Worm (Caenorhabditis elegans): ENCODE data around the gene C03B8.3.

C03B8.3 gene

ce11 chrIII:7758562-7758961 lies 46.5 kb downstream of the C03B8.3 start, which contains the start of gene pcp-1:
Gene pcp-1, plus strand, starts transcription at chrIII:7758903.
- TF ChIP-seq lin-15B (tag; optimal IDR thresholded peaks at IDR 0.05) (peak; percentile 34), ama-1 (optimal IDR thresholded peaks at IDR 0.05) (no peak), nhr-237 (tag; optimal IDR thresholded peaks at IDR 0.05) (no peak), jun-1 (tag; optimal IDR thresholded peaks at IDR 0.05) (peak; percentile 67), pqm-1 (tag; optimal IDR thresholded peaks at IDR 0.05) (peak; percentile 99), nhr-25 (tag; optimal IDR thresholded peaks at IDR 0.05) (no peak), mml-1 (tag; optimal IDR thresholded peaks at IDR 0.05) (no peak), nhr-12 (tag; optimal IDR thresholded peaks at IDR 0.05) (no peak), fos-1 (tag; optimal IDR thresholded peaks at IDR 0.05) (peak; percentile 55), pha-4 (tag; optimal IDR thresholded peaks at IDR 0.05) (peak; percentile 31), elt-2 (tag; optimal IDR thresholded peaks at IDR 0.05) (peak; percentile 99), nhr-23 (tag; optimal IDR thresholded peaks at IDR 0.05) (no peak), mdl-1 (tag; optimal IDR thresholded peaks at IDR 0.05) (no peak)

- TF ChIP-seq elt-2 (tag; optimal IDR thresholded peaks at IDR 0.05) (peak; percentile 89), skn-1 (tag; optimal IDR thresholded peaks at IDR 0.05) (no peak), pqm-1 (tag; optimal IDR thresholded peaks at IDR 0.05) (peak; percentile 56)
These were observed 50.1 kb downstream of the C03B8.3 start for ce11 chrIII:7762250-7762649.

- no peak for TF ChIP-seq nhr-23 (tag; optimal IDR thresholded peaks at IDR 0.05)
- no peak for TF ChIP-seq nhr-67 (tag; optimal IDR thresholded peaks at IDR 0.05)
- TF ChIP-seq fos-1 (tag; optimal IDR thresholded peaks at IDR 0.05), result no peak
- no peak for TF ChIP-seq lin-39 (tag; optimal IDR thresholded peaks at IDR 0.05)
- no peak for TF ChIP-seq nhr-43 (tag; optimal IDR thresholded peaks at IDR 0.05; ENCODE audit: poor library complexity, severe bottlenecking)
- no peak for TF ChIP-seq pha-4 (tag; optimal IDR thresholded peaks at IDR 0.05)
- TF ChIP-seq egl-27 (tag; optimal IDR thresholded peaks at IDR 0.05), result no peak
- TF ChIP-seq ceh-28 (tag; optimal IDR thresholded peaks at IDR 0.05), result no peak
These were observed 51.4 kb downstream of the C03B8.3 start, which contains the start of gene mtx-2 for ce11 chrIII:7763503-7763902. Gene mtx-2, minus strand, starts transcription at chrIII:7763603.

ce11 chrIII:7765974-7766373 lies 53.9 kb downstream of the C03B8.3 start, which contains the start of gene ZK686.2:
Gene ZK686.2, minus strand, starts transcription at chrIII:7766052.
- no peak for TF ChIP-seq elt-2 (tag; optimal IDR thresholded peaks at IDR 0.05)
- peak; percentile 93 for TF ChIP-seq R02D3.7 (tag; optimal IDR thresholded peaks at IDR 0.05)
- TF ChIP-seq nfya-1 (tag; optimal IDR thresholded peaks at IDR 0.05; ENCODE audit: insufficient read depth), result peak; percentile 58
- no peak for TF ChIP-seq pqm-1 (tag; optimal IDR thresholded peaks at IDR 0.05)
- peak; percentile 69 for TF ChIP-seq pha-4 (tag; optimal IDR thresholded peaks at IDR 0.05)
- no peak for TF ChIP-seq nhr-76 (tag; optimal IDR thresholded peaks at IDR 0.05)
- TF ChIP-seq ceh-28 (tag; optimal IDR thresholded peaks at IDR 0.05), result peak; percentile 55
- peak; percentile 44 for TF ChIP-seq nhr-23 (tag; optimal IDR thresholded peaks at IDR 0.05)
- peak; percentile 35 for TF ChIP-seq lin-15B (tag; optimal IDR thresholded peaks at IDR 0.05)
- TF ChIP-seq ama-1 (optimal IDR thresholded peaks at IDR 0.05), result no peak
- TF ChIP-seq ztf-11 (tag; optimal IDR thresholded peaks at IDR 0.05), result no peak

All from whole organism, L3 larva.